Fruit fly (Drosophila melanogaster) whole organism, embryonic: ENCODE measurements around the gene Rh2.
A peak's percentile ranks its signal among the peaks of the same experiment; 100 is the strongest.

Source experiments
- Atf6 ChIP-seq: fragments of 200-800 bp; sonication (Bioruptor generic); IDR thresholded peaks from 2 replicates; pipeline ENCODE4 v1.3.6; 2022; ENCODE audit warnings: missing biosample characterization, missing genetic modification characterization
- B-H2 ChIP-seq: fragments of 200-800 bp; sonication (Bioruptor generic); optimal IDR thresholded peaks from 2 replicates; lab custom pipeline; 2018; ENCODE audit warnings: missing biosample characterization, mild to moderate bottlenecking, missing genetic modification characterization
- Bgb ChIP-seq: fragments of 200-800 bp; sonication (Bioruptor generic); IDR thresholded peaks from 2 replicates; pipeline ENCODE4 v1.3.6; 2022; ENCODE audit warnings: missing biosample characterization, missing genetic modification characterization; ENCODE audit not compliant: partially characterized antibody
- CG10959 ChIP-seq: fragments of 200-800 bp; sonication (Bioruptor generic); IDR thresholded peaks from 2 replicates; pipeline ENCODE4 v1.3.6; 2022; ENCODE audit warnings: missing biosample characterization, missing genetic modification characterization
- CG11398 ChIP-seq: fragments of 200-800 bp; sonication (Bioruptor generic); optimal IDR thresholded peaks from 2 replicates; lab custom pipeline; 2016; ENCODE audit warnings: missing biosample characterization, missing genetic modification characterization
- CG12236 ChIP-seq: fragments of 200-800 bp; sonication (Bioruptor generic); optimal IDR thresholded peaks from 2 replicates; lab custom pipeline; 2016; ENCODE audit warnings: missing biosample characterization, missing genetic modification characterization
- CG14667 ChIP-seq: fragments of 200-800 bp; sonication (Bioruptor generic); IDR thresholded peaks from 2 replicates; pipeline ENCODE4 v1.3.6; 2022; ENCODE audit warnings: missing biosample characterization, missing genetic modification characterization
- CG17912 ChIP-seq: fragments of 200-800 bp; sonication (Bioruptor generic); optimal IDR thresholded peaks from 2 replicates; lab custom pipeline; 2018; ENCODE audit warnings: missing biosample characterization, mild to moderate bottlenecking, missing genetic modification characterization
- CG18599 ChIP-seq: fragments of 200-800 bp; sonication (Bioruptor generic); optimal IDR thresholded peaks from 3 replicates; lab custom pipeline; 2017; ENCODE audit warnings: missing biosample characterization, missing genetic modification characterization, mild to moderate bottlenecking, moderate library complexity, missing genetic modification reagents
- CG2129 ChIP-seq: fragments of 200-800 bp; sonication (Bioruptor generic); IDR thresholded peaks from 2 replicates; pipeline ENCODE4 v1.3.6; 2022; ENCODE audit warnings: missing biosample characterization, missing genetic modification characterization; ENCODE audit not compliant: partially characterized antibody
- CG2199 ChIP-seq: fragments of 200-800 bp; sonication (Bioruptor generic); IDR thresholded peaks from 3 replicates; pipeline ENCODE4 v1.3.6; 2022; ENCODE audit warnings: missing biosample characterization, missing genetic modification characterization
- CG3281 ChIP-seq: fragments of 200-800 bp; sonication (Bioruptor generic); optimal IDR thresholded peaks from 3 replicates; lab custom pipeline; 2017; ENCODE audit warnings: missing biosample characterization, mild to moderate bottlenecking, missing genetic modification characterization
- CG34224 ChIP-seq: fragments of 200-800 bp; sonication (Bioruptor generic); IDR thresholded peaks from 3 replicates; pipeline ENCODE4 v1.3.6; 2022; ENCODE audit warnings: missing biosample characterization, missing genetic modification characterization; ENCODE audit not compliant: partially characterized antibody
- CG3838 ChIP-seq: fragments of 200-800 bp; sonication (Bioruptor generic); optimal IDR thresholded peaks from 3 replicates; lab custom pipeline; 2016; ENCODE audit warnings: missing biosample characterization, missing genetic modification characterization
- CG4360 ChIP-seq: fragments of 200-800 bp; sonication (Bioruptor generic); IDR thresholded peaks from 2 replicates; pipeline ENCODE4 v1.3.6; 2022; ENCODE audit warnings: missing biosample characterization, missing genetic modification characterization
- CG4404 ChIP-seq: fragments of 200-800 bp; sonication (Bioruptor generic); IDR thresholded peaks from 2 replicates; pipeline ENCODE4 v1.3.6; 2022; ENCODE audit warnings: missing biosample characterization, missing genetic modification characterization
- CG4424 ChIP-seq: fragments of 200-800 bp; sonication (Bioruptor generic); optimal IDR thresholded peaks from 3 replicates; lab custom pipeline; 2016; ENCODE audit warnings: missing biosample characterization, missing genetic modification characterization
- CG7928 ChIP-seq: fragments of 200-800 bp; sonication (Bioruptor generic); optimal IDR thresholded peaks from 2 replicates; lab custom pipeline; 2017; ENCODE audit warnings: missing biosample characterization, mild to moderate bottlenecking, missing genetic modification characterization
- CG8478 ChIP-seq: fragments of >200 bp; optimal IDR thresholded peaks from 2 replicates; lab custom pipeline; 2018
- CG9876 ChIP-seq: fragments of 200-800 bp; sonication (Bioruptor generic); optimal IDR thresholded peaks from 2 replicates; lab custom pipeline; 2016; ENCODE audit warnings: missing biosample characterization, missing genetic modification characterization
- CG9932 ChIP-seq: fragments of 200-800 bp; sonication (Bioruptor generic); IDR thresholded peaks from 2 replicates; pipeline ENCODE4 v1.3.6; 2022; ENCODE audit warnings: missing biosample characterization, missing genetic modification characterization
- Doc2 ChIP-seq: fragments of 200-800 bp; sonication (Bioruptor generic); IDR thresholded peaks from 2 replicates; pipeline ENCODE4 v1.3.6; 2022; ENCODE audit warnings: missing biosample characterization, missing genetic modification characterization
- HHEX ChIP-seq: fragments of 200-800 bp; sonication (Bioruptor generic); optimal IDR thresholded peaks from 3 replicates; lab custom pipeline; 2017; ENCODE audit warnings: missing biosample characterization, mild to moderate bottlenecking, missing genetic modification characterization, missing genetic modification reagents
- HmgZ ChIP-seq: fragments of 200-800 bp; sonication (Bioruptor generic); optimal IDR thresholded peaks from 2 replicates; lab custom pipeline; 2018; ENCODE audit warnings: missing biosample characterization, mild to moderate bottlenecking, missing genetic modification characterization
- Lim3 ChIP-seq: fragments of 200-800 bp; sonication (Bioruptor generic); IDR thresholded peaks from 2 replicates; pipeline ENCODE4 v1.3.6; 2022; ENCODE audit warnings: missing biosample characterization, missing genetic modification characterization
- Max ChIP-seq: fragments of 200-800 bp; sonication (Bioruptor generic); optimal IDR thresholded peaks from 2 replicates; lab custom pipeline; 2016; ENCODE audit warnings: missing biosample characterization, mild to moderate bottlenecking, missing genetic modification characterization
- NC2β ChIP-seq: fragments of 200-800 bp; sonication (Bioruptor generic); optimal IDR thresholded peaks from 2 replicates; lab custom pipeline; 2016; ENCODE audit warnings: missing biosample characterization, missing genetic modification characterization
- NFAT ChIP-seq: fragments of 200-800 bp; sonication (Bioruptor generic); IDR thresholded peaks from 2 replicates; pipeline ENCODE4 v1.3.6; 2022; ENCODE audit warnings: missing biosample characterization, missing genetic modification characterization
- Nf-YA ChIP-seq: fragments of 200-800 bp; sonication (Bioruptor generic); IDR thresholded peaks from 2 replicates; pipeline ENCODE4 v1.3.6; 2022; ENCODE audit warnings: missing biosample characterization, missing genetic modification characterization
- Nf-YB ChIP-seq: fragments of 200-800 bp; sonication (Bioruptor generic); optimal IDR thresholded peaks from 3 replicates; lab custom pipeline; 2019; ENCODE audit warnings: missing biosample characterization, mild to moderate bottlenecking, missing genetic modification characterization, moderate library complexity
- Pdp1 ChIP-seq, 2 experiments: fragments of 200-800 bp; sonication (Bioruptor generic); optimal IDR thresholded peaks; 3 replicates each; lab custom pipeline; 2016; ENCODE audit warnings: missing biosample characterization in 2 of 2, missing genetic modification characterization in 2 of 2, mild to moderate bottlenecking in 1 of 2, moderate library complexity in 1 of 2
- Side ChIP-seq: fragments of 200-800 bp; sonication (Bioruptor generic); optimal IDR thresholded peaks from 2 replicates; lab custom pipeline; 2016; ENCODE audit warnings: missing biosample characterization, missing genetic modification characterization
- Sry-δ ChIP-seq: fragments of 200-800 bp; sonication (Bioruptor generic); optimal IDR thresholded peaks from 2 replicates; lab custom pipeline; 2016; ENCODE audit warnings: missing biosample characterization, missing genetic modification characterization
- Taf1 ChIP-seq: fragments of 200-800 bp; sonication (Bioruptor generic); IDR thresholded peaks from 2 replicates; pipeline ENCODE4 v1.3.6; 2022; ENCODE audit warnings: missing biosample characterization, missing genetic modification characterization
- ato ChIP-seq: fragments of 200-800 bp; sonication (Bioruptor generic); IDR thresholded peaks from 2 replicates; pipeline ENCODE4 v1.3.6; 2022; ENCODE audit warnings: missing biosample characterization, missing genetic modification characterization; ENCODE audit not compliant: partially characterized antibody
- bcd ChIP-seq: fragments of 200-800 bp; sonication (Bioruptor generic); optimal IDR thresholded peaks from 2 replicates; lab custom pipeline; 2017; ENCODE audit warnings: missing biosample characterization, mild to moderate bottlenecking, missing genetic modification characterization
- chn ChIP-seq: fragments of 200-800 bp; sonication (Bioruptor generic); optimal IDR thresholded peaks from 2 replicates; lab custom pipeline; 2016; ENCODE audit warnings: missing biosample characterization, missing genetic modification characterization
- danr ChIP-seq: fragments of 200-800 bp; sonication (Bioruptor generic); IDR thresholded peaks from 2 replicates; pipeline ENCODE4 v1.3.6; 2022; ENCODE audit warnings: missing biosample characterization, missing genetic modification characterization
- dmrt99B ChIP-seq: fragments of 200-800 bp; sonication (Bioruptor generic); optimal IDR thresholded peaks from 2 replicates; lab custom pipeline; 2018; ENCODE audit warnings: missing biosample characterization, mild to moderate bottlenecking, missing genetic modification characterization, moderate library complexity
- eve ChIP-seq, 2 experiments: fragments of >200 bp; optimal IDR thresholded peaks; 2 replicates each; lab custom pipeline; 2017; ENCODE audit warnings: missing biosample characterization in 2 of 2, missing genetic modification characterization in 2 of 2
- hb ChIP-seq: fragments of 200-800 bp; sonication (Bioruptor generic); IDR thresholded peaks from 3 replicates; pipeline ENCODE4 v1.3.6; 2022; ENCODE audit warnings: missing biosample characterization, missing genetic modification characterization; ENCODE audit not compliant: partially characterized antibody
- odd ChIP-seq: fragments of 200-800 bp; sonication (Bioruptor generic); optimal IDR thresholded peaks from 2 replicates; lab custom pipeline; 2017; ENCODE audit warnings: missing biosample characterization, mild to moderate bottlenecking, missing genetic modification characterization
- p53 ChIP-seq: fragments of 200-800 bp; sonication (Bioruptor generic); optimal IDR thresholded peaks from 2 replicates; lab custom pipeline; 2016; ENCODE audit warnings: missing biosample characterization, missing genetic modification characterization
- peb ChIP-seq: fragments of 200-800 bp; sonication (Bioruptor generic); IDR thresholded peaks from 2 replicates; pipeline ENCODE4 v1.3.6; 2022; ENCODE audit warnings: missing biosample characterization, missing genetic modification characterization
- row ChIP-seq: fragments of 200-800 bp; sonication (Bioruptor generic); IDR thresholded peaks from 3 replicates; pipeline ENCODE4 v1.3.6; 2022; ENCODE audit warnings: missing biosample characterization, missing genetic modification characterization
- sim ChIP-seq: fragments of 200-800 bp; sonication (Bioruptor generic); IDR thresholded peaks from 2 replicates; pipeline ENCODE4 v1.3.6; 2022; ENCODE audit warnings: missing biosample characterization, missing genetic modification characterization
- sisA ChIP-seq: fragments of 200-800 bp; sonication (Bioruptor generic); IDR thresholded peaks from 2 replicates; pipeline ENCODE4 v1.3.6; 2022; ENCODE audit warnings: missing biosample characterization, missing genetic modification characterization
- slbo ChIP-seq: fragments of 200-800 bp; sonication (Bioruptor generic); IDR thresholded peaks from 2 replicates; pipeline ENCODE4 v1.3.6; 2022; ENCODE audit warnings: missing biosample characterization, missing genetic modification characterization
- tap ChIP-seq: fragments of 200-800 bp; optimal IDR thresholded peaks from 3 replicates; lab custom pipeline; 2019; ENCODE audit warnings: missing biosample characterization, mild to moderate bottlenecking, missing genetic modification characterization, moderate library complexity
- wdn ChIP-seq: fragments of 200-800 bp; sonication (Bioruptor generic); IDR thresholded peaks from 2 replicates; pipeline ENCODE4 v1.3.6; 2022; ENCODE audit warnings: missing biosample characterization, missing genetic modification characterization

The Rh2 gene

dm6 chr3R:18917976-18918871 lies 19.0 kb downstream of the Rh2 start (continued):
- TF ChIP-seq ato = no peak
- peak; percentile 37; the same call in 1 of the 2 replicates for TF ChIP-seq wdn (GFP tag; lab: Robert Waterston, UW)
- TF ChIP-seq hb (GFP tag; lab: Robert Waterston, UW) = no peak
- no peak for TF ChIP-seq Pdp1 (GFP tag; optimal IDR thresholded peaks at IDR 0.05; lab: Kevin White, UChicago)
- no peak for TF ChIP-seq NC2β
- no peak for TF ChIP-seq slbo (GFP tag; lab: Robert Waterston, UW)
- TF ChIP-seq Lim3 (GFP tag; lab: Robert Waterston, UW) = no peak
- peak in 1 of 2 experiments; percentile 17 for TF ChIP-seq eve (GFP tag; optimal IDR thresholded peaks at IDR 0.05; lab: Kevin White, UChicago)
- TF ChIP-seq CG12236 (GFP tag; lab: Kevin White, UChicago) = no peak
- TF ChIP-seq CG2199 (GFP tag; lab: Robert Waterston, UW) = peak; percentile 93
- peak; percentile 14 for TF ChIP-seq HHEX (GFP tag; lab: Kevin White, UChicago)
- TF ChIP-seq CG3281 (GFP tag; lab: Kevin White, UChicago) = peak; percentile 59
- TF ChIP-seq sisA (GFP tag; lab: Robert Waterston, UW) = no peak
- TF ChIP-seq CG11398 (GFP tag; lab: Kevin White, UChicago) = no peak
- TF ChIP-seq bcd = no peak
- TF ChIP-seq B-H2 = peak; percentile 34
- peak; percentile 53 for TF ChIP-seq HmgZ (tag; lab: Kevin White, UChicago)
- TF ChIP-seq sim (GFP tag; lab: Robert Waterston, UW) = 0 out of 2 replicates have a peak, but pooled peaks have one; percentile 30
- TF ChIP-seq Taf1 = no peak
- no peak for TF ChIP-seq tap (tag; lab: Kevin White, UChicago)
- TF ChIP-seq CG9876 (GFP tag; lab: Kevin White, UChicago) = no peak
- no peak for TF ChIP-seq CG14667 (GFP tag; lab: Robert Waterston, UW)
- no peak for TF ChIP-seq danr (GFP tag; lab: Robert Waterston, UW)
- TF ChIP-seq row (GFP tag; lab: Robert Waterston, UW) = peak; percentile 11; the same call in 1 of the 3 replicates
- TF ChIP-seq CG7928 (GFP tag; lab: Kevin White, UChicago) = no peak
- TF ChIP-seq CG8478 (lab: Kevin White, UChicago) = no peak
- no peak for TF ChIP-seq Doc2 (GFP tag; lab: Robert Waterston, UW)
- no peak for TF ChIP-seq chn
- no peak for TF ChIP-seq CG2129
- no peak for TF ChIP-seq odd (GFP tag; lab: Kevin White, UChicago)
- no peak for TF ChIP-seq Side
- TF ChIP-seq peb (GFP tag; lab: Robert Waterston, UW) = no peak
- TF ChIP-seq p53 = no peak
- 0 out of 2 replicates have a peak, but pooled peaks have one; percentile 13 for TF ChIP-seq Atf6 (GFP tag; lab: Robert Waterston, UW)
- no peak for TF ChIP-seq Nf-YA (GFP tag; lab: Robert Waterston, UW)
- TF ChIP-seq CG18599 (GFP tag; lab: Kevin White, UChicago) = peak; percentile 49
- no peak for TF ChIP-seq CG10959 (GFP tag; lab: Robert Waterston, UW)
- peak; percentile 1 for TF ChIP-seq dmrt99B
- no peak for TF ChIP-seq CG4404
- no peak for TF ChIP-seq Nf-YB
- TF ChIP-seq NFAT (GFP tag; lab: Robert Waterston, UW) = peak; percentile 41; the same call in 1 of the 2 replicates
- no peak for TF ChIP-seq Sry-δ (GFP tag; lab: Kevin White, UChicago)
- peak; percentile 16 for TF ChIP-seq CG17912
- TF ChIP-seq CG34224 = peak; percentile 53; the same call in 2 of the 3 replicates
- peak; percentile 43 for TF ChIP-seq CG4360 (GFP tag; lab: Robert Waterston, UW)
- TF ChIP-seq CG9932 (GFP tag; lab: Robert Waterston, UW) = no peak
- no peak for TF ChIP-seq CG3838 (GFP tag; lab: Kevin White, UChicago)
- no peak for TF ChIP-seq CG4424 (GFP tag; lab: Kevin White, UChicago)
- TF ChIP-seq Bgb (GFP tag; lab: Robert Waterston, UW) = peak; percentile 57; the same call in 1 of the 2 replicates
- no peak for TF ChIP-seq Max (GFP tag; lab: Kevin White, UChicago)
